Fruit fly (Drosophila melanogaster) whole organism, prepupa: ENCODE measurements around the gene CG1571.

Experiments
- CG3032 ChIP-seq: fragments of 200-800 bp; optimal IDR thresholded peaks from 2 replicates; lab custom pipeline; 2019; ENCODE audit warnings: missing biosample characterization, mild to moderate bottlenecking, missing genetic modification characterization, moderate library complexity
- CG6854 ChIP-seq: fragments of 200-800 bp; sonication (Bioruptor generic); optimal IDR thresholded peaks from 2 replicates; lab custom pipeline; 2017; ENCODE audit warnings: missing biosample characterization, mild to moderate bottlenecking, missing genetic modification characterization
- CG8319 ChIP-seq: fragments of 200-800 bp; sonication (Bioruptor generic); optimal IDR thresholded peaks from 3 replicates; lab custom pipeline; 2016; ENCODE audit warnings: missing biosample characterization, missing genetic modification characterization
- Eip78C ChIP-seq: fragments of 200-800 bp; sonication (Bioruptor generic); peaks from one replicate; lab custom pipeline; 2016; ENCODE audit warnings: missing biosample characterization, missing genetic modification characterization
- Sox102F ChIP-seq: fragments of 200-800 bp; sonication (Bioruptor generic); optimal IDR thresholded peaks from 2 replicates; lab custom pipeline; 2016; ENCODE audit warnings: missing biosample characterization, mild to moderate bottlenecking, missing genetic modification characterization
- Sox14 ChIP-seq: fragments of 200-800 bp; sonication (Bioruptor generic); optimal IDR thresholded peaks from 3 replicates; lab custom pipeline; 2016; ENCODE audit warnings: missing biosample characterization, missing genetic modification characterization
- dsx ChIP-seq: fragments of 200-800 bp; optimal IDR thresholded peaks from 3 replicates; lab custom pipeline; 2019; ENCODE audit warnings: missing biosample characterization, mild to moderate bottlenecking, missing genetic modification characterization, moderate library complexity; ENCODE audit not compliant: poor library complexity, severe bottlenecking
- eg ChIP-seq: fragments of 200-800 bp; sonication (Bioruptor generic); IDR thresholded peaks from 3 replicates; pipeline ENCODE4 v1.3.6; 2022; ENCODE audit warnings: missing biosample characterization, missing genetic modification characterization
- fkh ChIP-seq: fragments of 200-800 bp; sonication (Bioruptor generic); optimal IDR thresholded peaks from 3 replicates; lab custom pipeline; 2017; ENCODE audit warnings: missing biosample characterization, mild to moderate bottlenecking, missing genetic modification characterization, moderate library complexity
- lz ChIP-seq: fragments of 200-800 bp; sonication (Bioruptor generic); optimal IDR thresholded peaks from 3 replicates; lab custom pipeline; 2016; ENCODE audit warnings: missing biosample characterization, missing genetic modification characterization

- TF ChIP-seq Sox102F (GFP tag; lab: Kevin White, UChicago) (no peak), lz (no peak), CG8319 (GFP tag; lab: Kevin White, UChicago) (no peak), CG3032 (no peak), dsx (no peak), CG6854 (GFP tag; lab: Kevin White, UChicago) (no peak), eg (0 out of 3 replicates have a peak, but pooled peaks have one; percentile 32), Eip78C (peak; percentile 77), Sox14 (GFP tag; lab: Kevin White, UChicago) (peak; percentile 59), fkh (no peak)
These were observed 17.4 kb downstream of the CG1571 start for dm6 chrX:8092893-8093721.
